Worm (Caenorhabditis elegans) whole organism, early embryonic: Measurements from ENCODE around the gene C49C3.9.

ENCODE experiments used
- B0310.2 ChIP-seq: sonication (generic microtip); optimal IDR thresholded peaks from 2 replicates; lab custom pipeline; 2016; ENCODE audit warnings: mild to moderate bottlenecking, missing genetic modification characterization, missing compliant biosample characterization
- aly-1 ChIP-seq: sonication (generic microtip); optimal IDR thresholded peaks from 2 replicates; lab custom pipeline; 2016; ENCODE audit warnings: missing genetic modification characterization, missing compliant biosample characterization
- ama-1 ChIP-seq: fragments of 150-350 bp; optimal IDR thresholded peaks from 2 replicates; lab custom pipeline; 2014
- ceh-13 ChIP-seq: fragments of 200-800 bp; sonication (Bioruptor generic); optimal IDR thresholded peaks from 2 replicates; lab custom pipeline; 2018; ENCODE audit warnings: mild to moderate bottlenecking, missing genetic modification characterization, missing compliant biosample characterization
- ets-7 ChIP-seq: sonication (generic microtip); optimal IDR thresholded peaks from 2 replicates; lab custom pipeline; 2016; ENCODE audit warnings: missing genotype, missing genetic modification characterization, missing compliant biosample characterization
- hmbx-1 ChIP-seq: sonication (generic microtip); optimal IDR thresholded peaks from 2 replicates; lab custom pipeline; 2016; ENCODE audit warnings: mild to moderate bottlenecking, missing genetic modification characterization, missing compliant biosample characterization
- pes-1 ChIP-seq: fragments of 200-800 bp; sonication (Bioruptor generic); IDR thresholded peaks from 2 replicates; pipeline ENCODE4 v1.3.6; 2022; ENCODE audit warnings: missing genetic modification reagents, missing genetic modification characterization, missing compliant biosample characterization
- scrt-1 ChIP-seq: fragments of 200-800 bp; sonication (Bioruptor generic); IDR thresholded peaks from 2 replicates; pipeline ENCODE4 v1.3.6; 2022; ENCODE audit warnings: missing genetic modification characterization, missing compliant biosample characterization
- sea-1 ChIP-seq: fragments of 200-800 bp; sonication (Bioruptor generic); conservative IDR thresholded peaks from 2 replicates; pipeline ENCODE4 v1.3.6; 2022; ENCODE audit warnings: missing genetic modification characterization, missing compliant biosample characterization

ce11 chrIV:17316398-17316797 lies 25.7 kb downstream of the C49C3.9 start, which contains the start of gene C49C3.20:
- no peak for TF ChIP-seq ama-1 (lab: Kevin White, UChicago)
- TF ChIP-seq pes-1 (GFP tag; lab: Robert Waterston, UW): no peak
- no peak for TF ChIP-seq scrt-1 (GFP tag; lab: Robert Waterston, UW)
- no peak for TF ChIP-seq ets-7
- no peak for TF ChIP-seq B0310.2 (tag; lab: Kevin White, UChicago)
- no peak for TF ChIP-seq aly-1 (tag; lab: Kevin White, UChicago)
- TF ChIP-seq sea-1: no peak
- TF ChIP-seq ceh-13 (GFP tag; lab: Kevin White, UChicago): no peak
- no peak for TF ChIP-seq hmbx-1 (tag; lab: Kevin White, UChicago)
